Worm (Caenorhabditis elegans): ENCODE results near the gene C05C8.8.

- no peak for TF ChIP-seq ceh-82 (tag; optimal IDR thresholded peaks at IDR 0.05)
- no peak for TF ChIP-seq blmp-1 (tag; optimal IDR thresholded peaks at IDR 0.05; ENCODE audit: insufficient read depth)
- no peak for TF ChIP-seq ztf-4 (tag; optimal IDR thresholded peaks at IDR 0.05)
Measured at ce11 chrV:7274992-7275391, 20.0 kb upstream of the C05C8.8 start, which contains the start of gene C13A2.10.

Measured in whole organism, L2 larva.